Fruit fly (Drosophila melanogaster) whole organism, embryonic: ENCODE data around the gene CG10301.
A peak's percentile ranks its signal among the peaks of the same experiment; 100 is the strongest.

Experiments used
- CG14710 ChIP-seq: fragments of 200-800 bp; sonication (Bioruptor generic); optimal IDR thresholded peaks from 3 replicates; lab custom pipeline; 2019; ENCODE audit warnings: missing biosample characterization, mild to moderate bottlenecking, missing genetic modification characterization, moderate library complexity
- CG17359 ChIP-seq: fragments of 200-800 bp; sonication (Bioruptor generic); optimal IDR thresholded peaks from 3 replicates; lab custom pipeline; 2018; ENCODE audit warnings: missing biosample characterization, mild to moderate bottlenecking, missing genetic modification characterization, moderate library complexity
- CG18599 ChIP-seq: fragments of 200-800 bp; sonication (Bioruptor generic); optimal IDR thresholded peaks from 3 replicates; lab custom pipeline; 2017; ENCODE audit warnings: missing biosample characterization, missing genetic modification characterization, mild to moderate bottlenecking, moderate library complexity, missing genetic modification reagents
- MESR4 ChIP-seq: fragments of 200-800 bp; sonication (Bioruptor generic); optimal IDR thresholded peaks from 2 replicates; lab custom pipeline; 2018; ENCODE audit warnings: missing biosample characterization, mild to moderate bottlenecking, missing genetic modification characterization, moderate library complexity
- disco-r ChIP-seq: fragments of 200-800 bp; sonication (Bioruptor generic); optimal IDR thresholded peaks from 2 replicates; lab custom pipeline; 2016; ENCODE audit warnings: missing biosample characterization, missing genetic modification characterization
- gce ChIP-seq: fragments of 200-800 bp; sonication (Bioruptor generic); IDR thresholded peaks from 3 replicates; pipeline ENCODE4 v1.3.6; 2022; ENCODE audit warnings: missing biosample characterization, missing genetic modification characterization
- h ChIP-seq: fragments of >200 bp; optimal IDR thresholded peaks from 2 replicates; lab custom pipeline; 2017
- sisA ChIP-seq: fragments of 200-800 bp; sonication (Bioruptor generic); IDR thresholded peaks from 2 replicates; pipeline ENCODE4 v1.3.6; 2022; ENCODE audit warnings: missing biosample characterization, missing genetic modification characterization
- wek ChIP-seq: fragments of 200-800 bp; sonication (Bioruptor generic); optimal IDR thresholded peaks from 3 replicates; lab custom pipeline; 2018; ENCODE audit warnings: missing biosample characterization, mild to moderate bottlenecking, missing genetic modification characterization, moderate library complexity

- TF ChIP-seq disco-r (no peak), CG18599 (GFP tag; lab: Kevin White, UChicago) (peak; percentile 95), CG14710 (peak; percentile 67), CG17359 (tag; lab: Kevin White, UChicago) (peak; percentile 93), wek (GFP tag; lab: Kevin White, UChicago) (no peak), gce (GFP tag; lab: Robert Waterston, UW) (peak; percentile 87; the same call in 2 of the 3 replicates), sisA (peak; percentile 76), h (lab: Kevin White, UChicago) (no peak), MESR4 (GFP tag; lab: Kevin White, UChicago) (no peak)
Measured at dm6 chr3R:23722680-23723372, 12.9 kb downstream of the CG10301 start, which contains the start of gene CG10365.
